Fruit fly (Drosophila melanogaster) whole organism: ENCODE data around the gene up.

ENCODE experiments used
- CG8478 ChIP-seq: fragments of >200 bp; optimal IDR thresholded peaks from 2 replicates; lab custom pipeline; 2018; ENCODE audit warnings: inconsistent platforms
- EcR ChIP-seq, 2 experiments: fragments of >200 bp; optimal IDR thresholded peaks; 2 replicates each; lab custom pipeline; 2017; ENCODE audit warnings: missing biosample characterization in 2 of 2, missing genetic modification characterization in 2 of 2, missing genetic modification reagents in 2 of 2
- pan ChIP-seq: fragments of >200 bp; optimal IDR thresholded peaks from 2 replicates; lab custom pipeline; 2017
- psq ChIP-seq: fragments of >200 bp; optimal IDR thresholded peaks from 2 replicates; lab custom pipeline; 2017

DNA sequence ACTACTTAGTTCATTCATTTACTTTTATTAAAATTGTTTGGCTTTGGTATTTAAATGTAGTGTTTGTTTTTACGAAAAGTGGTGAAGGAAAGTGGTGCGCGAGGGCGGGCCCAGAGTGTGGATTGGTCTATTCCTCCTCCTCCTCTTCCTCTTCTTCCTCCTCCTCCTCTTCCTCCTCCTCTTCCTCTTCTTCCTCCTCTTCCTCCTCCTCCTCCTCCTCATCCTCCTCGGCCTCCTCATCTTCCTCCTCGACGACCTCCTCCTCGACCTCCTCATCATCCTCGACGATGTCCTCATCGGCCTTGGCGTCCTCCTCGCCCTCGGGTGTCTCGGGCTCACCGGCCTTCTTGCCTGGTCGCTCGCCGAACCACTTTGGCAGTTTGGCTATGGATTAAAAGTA, 8.7 kb downstream of the up start:
- TF ChIP-seq psq (lab: Kevin White, UChicago) (no peak), pan (no peak), CG8478 (no peak), EcR (GFP tag; optimal IDR thresholded peaks at IDR 0.05; lab: Kevin White, UChicago) (no peak)
